Fruit fly (Drosophila melanogaster) whole organism, adult: Measurements from ENCODE around the gene Cdk1.

Source experiments
- CG11617 ChIP-seq: fragments of 200-800 bp; sonication (Bioruptor generic); optimal IDR thresholded peaks from 2 replicates; lab custom pipeline; 2017; ENCODE audit warnings: mild to moderate bottlenecking, missing biosample characterization, missing genetic modification reagents, missing genetic modification characterization
- CG12768 ChIP-seq: fragments of 200-800 bp; sonication (Bioruptor generic); optimal IDR thresholded peaks from 2 replicates; lab custom pipeline; 2017; ENCODE audit warnings: missing biosample characterization, missing genetic modification characterization, mild to moderate bottlenecking, moderate library complexity, missing genetic modification reagents
- CG33017 ChIP-seq: fragments of 200-800 bp; sonication (Bioruptor generic); optimal IDR thresholded peaks from 2 replicates; lab custom pipeline; 2018; ENCODE audit warnings: missing biosample characterization, mild to moderate bottlenecking, missing genetic modification characterization, moderate library complexity
- CG7045 ChIP-seq: fragments of 200-800 bp; sonication (Bioruptor generic); optimal IDR thresholded peaks from 2 replicates; lab custom pipeline; 2017; ENCODE audit warnings: missing biosample characterization, mild to moderate bottlenecking, missing genetic modification characterization
- Crg-1 ChIP-seq: fragments of 200-800 bp; sonication (Bioruptor generic); optimal IDR thresholded peaks from 2 replicates; lab custom pipeline; 2016; ENCODE audit warnings: missing biosample characterization, missing genetic modification characterization
- Hr96 ChIP-seq: fragments of 200-800 bp; sonication (Bioruptor generic); optimal IDR thresholded peaks from 2 replicates; lab custom pipeline; 2016; ENCODE audit warnings: missing biosample characterization, missing genetic modification characterization
- Mnt ChIP-seq: fragments of 200-800 bp; sonication (Bioruptor generic); optimal IDR thresholded peaks from 2 replicates; lab custom pipeline; 2016; ENCODE audit warnings: missing biosample characterization, mild to moderate bottlenecking, missing genetic modification characterization
- bab1 ChIP-seq: fragments of 200-800 bp; sonication (Bioruptor generic); optimal IDR thresholded peaks from 3 replicates; lab custom pipeline; 2019; ENCODE audit warnings: missing biosample characterization, mild to moderate bottlenecking, missing genetic modification characterization, moderate library complexity
- cic ChIP-seq: fragments of 200-800 bp; sonication (Bioruptor generic); optimal IDR thresholded peaks from 2 replicates; lab custom pipeline; 2017; ENCODE audit warnings: missing biosample characterization, mild to moderate bottlenecking, missing genetic modification characterization, moderate library complexity
- cnc ChIP-seq, 2 experiments: fragments of >200 bp; optimal IDR thresholded peaks; 2 replicates each; lab custom pipeline; 2017
- kay ChIP-seq: fragments of 200-800 bp; sonication (Bioruptor generic); peaks from one replicate; lab custom pipeline; 2016; ENCODE audit warnings: missing biosample characterization, missing genetic modification characterization, borderline replicate concordance
- pad ChIP-seq: fragments of 200-800 bp; sonication (Bioruptor generic); optimal IDR thresholded peaks from 3 replicates; lab custom pipeline; 2017; ENCODE audit warnings: missing biosample characterization, missing genetic modification characterization, mild to moderate bottlenecking, moderate library complexity, missing genetic modification reagents
- tj ChIP-seq: fragments of 200-800 bp; sonication (Bioruptor generic); optimal IDR thresholded peaks from 3 replicates; lab custom pipeline; 2017; ENCODE audit warnings: missing biosample characterization, mild to moderate bottlenecking, missing genetic modification characterization, moderate library complexity
- toe ChIP-seq: fragments of 200-800 bp; sonication (Bioruptor generic); optimal IDR thresholded peaks from 2 replicates; lab custom pipeline; 2016; ENCODE audit warnings: missing biosample characterization, missing genetic modification characterization

DNA sequence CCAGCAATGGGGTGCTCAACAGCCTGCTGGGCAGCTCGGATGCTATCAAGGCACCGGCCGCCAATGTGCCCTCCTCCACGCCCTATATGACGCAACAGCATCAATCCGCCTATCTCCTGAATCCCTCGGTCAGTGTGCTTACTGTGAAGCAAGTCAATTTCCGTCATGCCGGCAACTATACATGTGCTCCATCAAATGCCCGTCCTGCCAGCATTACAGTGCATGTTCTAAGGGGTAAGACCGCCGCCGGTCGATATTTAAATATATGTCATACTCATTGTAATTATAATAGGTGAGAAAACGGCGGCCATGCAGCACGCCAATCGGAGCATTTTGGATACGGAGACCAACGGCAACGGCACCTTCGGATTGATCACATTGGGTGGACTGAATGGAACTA is 7.4 kb downstream of the Cdk1 start:
- TF ChIP-seq CG11617 (no peak), kay (GFP tag; lab: Kevin White, UChicago) (no peak), Hr96 (GFP tag; lab: Kevin White, UChicago) (no peak), Crg-1 (no peak), bab1 (GFP tag; lab: Kevin White, UChicago) (no peak), CG7045 (GFP tag; lab: Kevin White, UChicago) (no peak), toe (GFP tag; lab: Kevin White, UChicago) (no peak), CG33017 (tag; lab: Kevin White, UChicago) (no peak), tj (no peak), CG12768 (GFP tag; lab: Kevin White, UChicago) (no peak), pad (GFP tag; lab: Kevin White, UChicago) (no peak), cic (GFP tag; lab: Kevin White, UChicago) (no peak), cnc (optimal IDR thresholded peaks at IDR 0.05; lab: Kevin White, UChicago) (no peak), Mnt (GFP tag; lab: Kevin White, UChicago) (no peak)
